Fruit fly (Drosophila melanogaster) whole organism, wandering third instar larva: ENCODE measurements around the gene CG5280.
A peak's percentile ranks its signal among the peaks of the same experiment; 100 is the strongest.

Experiments
- Abd-B ChIP-seq: fragments of >200 bp; optimal IDR thresholded peaks from 2 replicates; lab custom pipeline; 2017; ENCODE audit warnings: missing biosample characterization, missing genetic modification characterization
- CG32264 ChIP-seq: fragments of 200-800 bp; sonication (Bioruptor generic); optimal IDR thresholded peaks from 2 replicates; lab custom pipeline; 2016; ENCODE audit warnings: missing biosample characterization, missing genetic modification characterization
- CrebA ChIP-seq: fragments of 200-800 bp; sonication (Bioruptor generic); optimal IDR thresholded peaks from 2 replicates; lab custom pipeline; 2016; ENCODE audit warnings: missing biosample characterization, mild to moderate bottlenecking, missing genetic modification characterization, borderline replicate concordance
- Dfd ChIP-seq: fragments of >200 bp; optimal IDR thresholded peaks from 2 replicates; lab custom pipeline; 2017; ENCODE audit warnings: missing biosample characterization, missing genetic modification characterization
- Dif ChIP-seq: fragments of 200-275, 200-300 bp; sonication (Bioruptor generic); optimal IDR thresholded peaks from 2 replicates; lab custom pipeline; 2018; ENCODE audit warnings: missing biosample characterization, missing genetic modification characterization; ENCODE audit not compliant: partially characterized antibody
- GATAd ChIP-seq: sonication (Bioruptor generic); optimal IDR thresholded peaks from 2 replicates; lab custom pipeline; 2016; ENCODE audit warnings: missing biosample characterization, missing genetic modification characterization
- HLH106 ChIP-seq: fragments of 200-800 bp; optimal IDR thresholded peaks from 3 replicates; lab custom pipeline; 2019; ENCODE audit warnings: missing biosample characterization, mild to moderate bottlenecking, missing genetic modification characterization, moderate library complexity
- Hnf4 ChIP-seq: fragments of 200-800 bp; sonication (Bioruptor generic); optimal IDR thresholded peaks from 2 replicates; lab custom pipeline; 2016; ENCODE audit warnings: missing biosample characterization, mild to moderate bottlenecking, missing genetic modification characterization
- Jra ChIP-seq: sonication (Bioruptor generic); optimal IDR thresholded peaks from 2 replicates; lab custom pipeline; 2016; ENCODE audit warnings: missing biosample characterization, missing genetic modification characterization
- Mio ChIP-seq: sonication (Bioruptor generic); optimal IDR thresholded peaks from 2 replicates; lab custom pipeline; 2016; ENCODE audit warnings: missing biosample characterization, missing genetic modification characterization
- N ChIP-seq: fragments of >200 bp; optimal IDR thresholded peaks from 2 replicates; lab custom pipeline; 2018; ENCODE audit warnings: missing biosample characterization, missing external identifiers, missing genetic modification characterization
- OdsH ChIP-seq: fragments of 200-800 bp; sonication (Bioruptor generic); optimal IDR thresholded peaks from 2 replicates; lab custom pipeline; 2016; ENCODE audit warnings: missing biosample characterization, mild to moderate bottlenecking, missing genetic modification characterization
- Rel ChIP-seq, 2 experiments: fragments of 200-800 bp; sonication (Bioruptor generic) in 1 of 2; optimal IDR thresholded peaks; 2 replicates in 1 of 2; 3 replicates in 1 of 2; lab custom pipeline; 2016 to 2019; ENCODE audit warnings: mild to moderate bottlenecking in 2 of 2, missing biosample characterization in 2 of 2, missing genetic modification characterization in 2 of 2, moderate library complexity in 1 of 2
- Sp1 ChIP-seq: fragments of 200-800 bp; sonication (Bioruptor generic); optimal IDR thresholded peaks from 3 replicates; lab custom pipeline; 2019; ENCODE audit warnings: missing biosample characterization, mild to moderate bottlenecking, missing genetic modification characterization, moderate library complexity
- br ChIP-seq: fragments of 200-800 bp; sonication (Bioruptor generic); optimal IDR thresholded peaks from 2 replicates; lab custom pipeline; 2016; ENCODE audit warnings: missing biosample characterization, missing genetic modification characterization
- brk ChIP-seq: fragments of 200-800 bp; sonication (Bioruptor generic); optimal IDR thresholded peaks from 2 replicates; lab custom pipeline; 2016; ENCODE audit warnings: missing biosample characterization, mild to moderate bottlenecking, missing genetic modification characterization
- dl ChIP-seq, 2 experiments: fragments of 175-275, 200-275 bp in 1 of 2; fragments of 200-275 bp in 1 of 2; sonication (Bioruptor generic); optimal IDR thresholded peaks; lab custom pipeline; 2018; ENCODE audit warnings: mild to moderate bottlenecking in 2 of 2, missing biosample characterization in 2 of 2, missing genetic modification characterization in 2 of 2, moderate library complexity in 2 of 2; ENCODE audit not compliant: partially characterized antibody in 2 of 2, insufficient read depth in 1 of 2
- dsf ChIP-seq: sonication (Bioruptor generic); optimal IDR thresholded peaks from 2 replicates; lab custom pipeline; 2016; ENCODE audit warnings: missing biosample characterization, missing genetic modification characterization, borderline replicate concordance
- ey ChIP-seq: fragments of 200-800 bp; sonication (Bioruptor generic); optimal IDR thresholded peaks from 2 replicates; lab custom pipeline; 2016; ENCODE audit warnings: missing biosample characterization, missing genetic modification characterization
- foxo ChIP-seq, 2 experiments: fragments of 200-800 bp; sonication (Bioruptor generic); optimal IDR thresholded peaks; 2 replicates in 1 of 2; 3 replicates in 1 of 2; lab custom pipeline; 2016 to 2017; ENCODE audit warnings: missing biosample characterization in 2 of 2, missing genetic modification characterization in 2 of 2
- fru ChIP-seq: fragments of 200-800 bp; sonication (Bioruptor generic); optimal IDR thresholded peaks from 3 replicates; lab custom pipeline; 2016; ENCODE audit warnings: missing biosample characterization, mild to moderate bottlenecking, missing genetic modification characterization
- h ChIP-seq: fragments of 200-800 bp; sonication (Bioruptor generic); optimal IDR thresholded peaks from 3 replicates; lab custom pipeline; 2016; ENCODE audit warnings: missing biosample characterization, mild to moderate bottlenecking, missing genetic modification characterization
- jim ChIP-seq: fragments of 175-275, 200-325 bp; sonication (Bioruptor generic); optimal IDR thresholded peaks from 2 replicates; lab custom pipeline; 2016; ENCODE audit warnings: missing biosample characterization, mild to moderate bottlenecking, missing genetic modification characterization
- lola ChIP-seq: fragments of >200 bp; optimal IDR thresholded peaks from 2 replicates; lab custom pipeline; 2017; ENCODE audit warnings: missing biosample characterization, missing genetic modification characterization
- pan ChIP-seq: fragments of >200 bp; optimal IDR thresholded peaks from 2 replicates; lab custom pipeline; 2017
- sv ChIP-seq: fragments of 200-800 bp; sonication (Bioruptor generic); optimal IDR thresholded peaks from 3 replicates; lab custom pipeline; 2016; ENCODE audit warnings: missing biosample characterization, missing genetic modification characterization
- usp ChIP-seq: fragments of >200 bp; optimal IDR thresholded peaks from 2 replicates; lab custom pipeline; 2017; ENCODE audit warnings: missing biosample characterization, missing genetic modification characterization
- woc ChIP-seq: sonication (Bioruptor generic); optimal IDR thresholded peaks from 2 replicates; lab custom pipeline; 2016; ENCODE audit warnings: missing biosample characterization, mild to moderate bottlenecking, missing genetic modification characterization

Gene CG5280

dm6 chr3L:9024741-9025140, 34.7 kb upstream of the CG5280 start:
- TF ChIP-seq Abd-B (GFP tag; lab: Kevin White, UChicago) (no peak), usp (GFP tag; lab: Kevin White, UChicago) (no peak)
- TF ChIP-seq, all 38 proteins: peak for 0

- TF ChIP-seq sv: peak; percentile 55
- no peak for TF ChIP-seq GATAd
- no peak for TF ChIP-seq Mio (GFP tag; lab: Kevin White, UChicago)
- TF ChIP-seq Abd-B (GFP tag; lab: Kevin White, UChicago): no peak
- no peak for TF ChIP-seq Dfd (GFP tag; lab: Kevin White, UChicago)
- TF ChIP-seq dsf (GFP tag; lab: Kevin White, UChicago): no peak
- no peak for TF ChIP-seq jim (GFP tag; lab: Kevin White, UChicago)
- no peak for TF ChIP-seq woc (GFP tag; lab: Kevin White, UChicago)
- TF ChIP-seq h (GFP tag; lab: Kevin White, UChicago): peak; percentile 39
- peak in 1 of 2 experiments; percentile 15 for TF ChIP-seq foxo (GFP tag; optimal IDR thresholded peaks at IDR 0.05; lab: Kevin White, UChicago)
- TF ChIP-seq pan (lab: Kevin White, UChicago): no peak
- no peak for TF ChIP-seq CrebA (GFP tag; lab: Kevin White, UChicago)
- TF ChIP-seq ey (GFP tag; lab: Kevin White, UChicago): peak; percentile 34
- no peak for TF ChIP-seq fru (GFP tag; lab: Kevin White, UChicago)
- TF ChIP-seq Sp1 (GFP tag; lab: Kevin White, UChicago): no peak
- TF ChIP-seq lola (GFP tag; lab: Kevin White, UChicago): no peak
- peak; percentile 7 for TF ChIP-seq OdsH (GFP tag; lab: Kevin White, UChicago)
- no peak for TF ChIP-seq N (GFP tag; lab: Kevin White, UChicago)
- TF ChIP-seq usp (GFP tag; lab: Kevin White, UChicago): no peak
- TF ChIP-seq Hnf4 (GFP tag; lab: Kevin White, UChicago): no peak
- TF ChIP-seq br (GFP tag; lab: Kevin White, UChicago): peak; percentile 8
- peak; percentile 0 for TF ChIP-seq HLH106 (tag; lab: Kevin White, UChicago)
- no peak for TF ChIP-seq Jra
- TF ChIP-seq CG32264 (GFP tag; lab: Kevin White, UChicago): no peak
- TF ChIP-seq, all 38 proteins: peak for 7
These were observed 33.6 kb upstream of the CG5280 start for dm6 chr3L:9023627-9024026.

- TF ChIP-seq Hnf4 (GFP tag; lab: Kevin White, UChicago) (no peak), OdsH (GFP tag; lab: Kevin White, UChicago) (no peak), HLH106 (tag; lab: Kevin White, UChicago) (no peak), fru (GFP tag; lab: Kevin White, UChicago) (no peak), h (GFP tag; lab: Kevin White, UChicago) (peak; percentile 4)
These were observed 30.7 kb upstream of the CG5280 start for dm6 chr3L:9020436-9021370.

dm6 chr3L:9019196-9019662, 29.2 kb upstream of the CG5280 start, which contains the start of gene Doc2:
TSS of gene Doc2 (minus strand) at chr3L:9019246.
- TF ChIP-seq brk (no peak), Dif (GFP tag; lab: Kevin White, UChicago) (peak; percentile 24), dl (GFP tag; optimal IDR thresholded peaks at IDR 0.05; lab: Kevin White, UChicago; ENCODE audit: insufficient read depth in 1 of 2, partially characterized antibody in 2 of 2) (peak in 1 of 2 experiments; percentile 23), Rel (GFP tag; optimal IDR thresholded peaks at IDR 0.05; lab: Kevin White, UChicago) (no peak), Rel (tag; optimal IDR thresholded peaks at IDR 0.05; lab: Kevin White, UChicago) (no peak), HLH106 (tag; lab: Kevin White, UChicago) (no peak)

dm6 chr3L:9017414-9017813, 27.4 kb upstream of the CG5280 start:
- no peak for TF ChIP-seq jim (GFP tag; lab: Kevin White, UChicago)
